Fruit fly (Drosophila melanogaster) whole organism, embryonic: ENCODE measurements around the gene Snx21.
A peak's percentile ranks its signal among the peaks of the same experiment; 100 is the strongest.

Experiments
- CG1024 ChIP-seq: fragments of 200-800 bp; sonication (Bioruptor generic); IDR thresholded peaks from 2 replicates; pipeline ENCODE4 v1.3.6; 2022; ENCODE audit warnings: missing biosample characterization, missing genetic modification characterization
- CG10543 ChIP-seq: fragments of 200-800 bp; sonication (Bioruptor generic); optimal IDR thresholded peaks from 3 replicates; lab custom pipeline; 2017; ENCODE audit warnings: missing biosample characterization, mild to moderate bottlenecking, missing genetic modification characterization, moderate library complexity
- CG11093 ChIP-seq: fragments of 200-800 bp; sonication (Bioruptor generic); IDR thresholded peaks from 3 replicates; pipeline ENCODE4 v1.3.6; 2022; ENCODE audit warnings: missing biosample characterization, missing genetic modification characterization
- CG12391 ChIP-seq: fragments of 200-800 bp; sonication (Bioruptor generic); optimal IDR thresholded peaks from 3 replicates; lab custom pipeline; 2018; ENCODE audit warnings: missing biosample characterization, mild to moderate bottlenecking, missing genetic modification characterization, moderate library complexity
- CG12744 ChIP-seq: fragments of 200-800 bp; sonication (Bioruptor generic); optimal IDR thresholded peaks from 2 replicates; lab custom pipeline; 2016; ENCODE audit warnings: missing biosample characterization, missing genetic modification characterization
- CG13424 ChIP-seq: fragments of 200-800 bp; sonication (Bioruptor generic); optimal IDR thresholded peaks from 2 replicates; lab custom pipeline; 2019; ENCODE audit warnings: missing biosample characterization, mild to moderate bottlenecking, missing genetic modification characterization, moderate library complexity
- CG13624 ChIP-seq: fragments of 200-800 bp; sonication (Bioruptor generic); optimal IDR thresholded peaks from 2 replicates; lab custom pipeline; 2016; ENCODE audit warnings: missing biosample characterization, missing genetic modification characterization
- CG15514 ChIP-seq: fragments of 200-800 bp; sonication (Bioruptor generic); optimal IDR thresholded peaks from 3 replicates; lab custom pipeline; 2017; ENCODE audit warnings: missing biosample characterization, missing genetic modification characterization, mild to moderate bottlenecking, moderate library complexity, missing genetic modification reagents
- CG17568 ChIP-seq: fragments of 200-800 bp; sonication (Bioruptor generic); optimal IDR thresholded peaks from 2 replicates; lab custom pipeline; 2018; ENCODE audit warnings: missing biosample characterization, mild to moderate bottlenecking, missing genetic modification characterization, moderate library complexity
- CG18011 ChIP-seq: fragments of 200-800 bp; sonication (Bioruptor generic); optimal IDR thresholded peaks from 2 replicates; lab custom pipeline; 2017; ENCODE audit warnings: missing biosample characterization, missing genetic modification characterization, mild to moderate bottlenecking, moderate library complexity, missing genotype
- CG2116 ChIP-seq: fragments of 200-800 bp; sonication (Bioruptor generic); optimal IDR thresholded peaks from 3 replicates; lab custom pipeline; 2018; ENCODE audit warnings: missing biosample characterization, mild to moderate bottlenecking, missing genetic modification characterization
- CG31388 ChIP-seq: fragments of 200-800 bp; sonication (Bioruptor generic); optimal IDR thresholded peaks from 2 replicates; lab custom pipeline; 2016; ENCODE audit warnings: missing biosample characterization, missing genetic modification characterization
- CG32772 ChIP-seq: fragments of 200-800 bp; sonication (Bioruptor generic); IDR thresholded peaks from 2 replicates; pipeline ENCODE4 v1.3.6; 2022; ENCODE audit warnings: missing biosample characterization, missing genetic modification characterization
- CG4730 ChIP-seq: fragments of 200-800 bp; sonication (Bioruptor generic); IDR thresholded peaks from 2 replicates; pipeline ENCODE4 v1.3.6; 2022; ENCODE audit warnings: missing biosample characterization, missing genetic modification characterization
- CG6683 ChIP-seq: fragments of 200-800 bp; sonication (Bioruptor generic); optimal IDR thresholded peaks from 2 replicates; lab custom pipeline; 2017; ENCODE audit warnings: missing biosample characterization, mild to moderate bottlenecking, missing genetic modification characterization, missing genetic modification reagents
- CG6765 ChIP-seq: fragments of 200-800 bp; sonication (Bioruptor generic); optimal IDR thresholded peaks from 3 replicates; lab custom pipeline; 2017; ENCODE audit warnings: missing biosample characterization, mild to moderate bottlenecking, missing genetic modification characterization
- CG7372 ChIP-seq: fragments of 200-800 bp; sonication (Bioruptor generic); IDR thresholded peaks from 2 replicates; pipeline ENCODE4 v1.3.6; 2022; ENCODE audit warnings: missing biosample characterization, missing genetic modification characterization
- Camta ChIP-seq: fragments of 200-800 bp; sonication (Bioruptor generic); optimal IDR thresholded peaks from 2 replicates; lab custom pipeline; 2016; ENCODE audit warnings: missing biosample characterization, missing genetic modification characterization
- Dad ChIP-seq: fragments of 200-800 bp; sonication (Bioruptor generic); optimal IDR thresholded peaks from 3 replicates; lab custom pipeline; 2016; ENCODE audit warnings: missing biosample characterization, missing genetic modification characterization
- HLH3B ChIP-seq: fragments of 200-800 bp; sonication (Bioruptor generic); IDR thresholded peaks from 2 replicates; pipeline ENCODE4 v1.3.6; 2022; ENCODE audit warnings: missing biosample characterization, missing genetic modification characterization
- HmgD ChIP-seq: fragments of 200-800 bp; sonication (Bioruptor generic); optimal IDR thresholded peaks from 3 replicates; lab custom pipeline; 2016; ENCODE audit warnings: missing biosample characterization, missing genetic modification characterization
- HmgZ ChIP-seq: fragments of 200-800 bp; sonication (Bioruptor generic); optimal IDR thresholded peaks from 2 replicates; lab custom pipeline; 2018; ENCODE audit warnings: missing biosample characterization, mild to moderate bottlenecking, missing genetic modification characterization
- Hmr ChIP-seq: fragments of 200-800 bp; sonication (Bioruptor generic); optimal IDR thresholded peaks from 3 replicates; lab custom pipeline; 2017; ENCODE audit warnings: mild to moderate bottlenecking, missing biosample characterization, missing genetic modification reagents, missing genetic modification characterization
- Max ChIP-seq: fragments of 200-800 bp; sonication (Bioruptor generic); optimal IDR thresholded peaks from 2 replicates; lab custom pipeline; 2016; ENCODE audit warnings: missing biosample characterization, mild to moderate bottlenecking, missing genetic modification characterization
- NC2β ChIP-seq: fragments of 200-800 bp; sonication (Bioruptor generic); optimal IDR thresholded peaks from 2 replicates; lab custom pipeline; 2016; ENCODE audit warnings: missing biosample characterization, missing genetic modification characterization
- PHDP ChIP-seq: fragments of 200-800 bp; sonication (Bioruptor generic); optimal IDR thresholded peaks from 3 replicates; lab custom pipeline; 2018; ENCODE audit warnings: missing biosample characterization, mild to moderate bottlenecking, missing genetic modification characterization, moderate library complexity
- Six4 ChIP-seq: fragments of 200-800 bp; sonication (Bioruptor generic); optimal IDR thresholded peaks from 2 replicates; lab custom pipeline; 2016; ENCODE audit warnings: missing biosample characterization, missing genetic modification characterization
- Spps ChIP-seq: fragments of 200-800 bp; sonication (Bioruptor generic); optimal IDR thresholded peaks from 2 replicates; lab custom pipeline; 2018; ENCODE audit warnings: missing biosample characterization, mild to moderate bottlenecking, missing genetic modification characterization
- al ChIP-seq: fragments of 200-800 bp; sonication (Bioruptor generic); IDR thresholded peaks from 2 replicates; pipeline ENCODE4 v1.3.6; 2022; ENCODE audit warnings: missing biosample characterization, missing genetic modification characterization
- az2 ChIP-seq: fragments of 200-800 bp; sonication (Bioruptor generic); optimal IDR thresholded peaks from 3 replicates; lab custom pipeline; 2016; ENCODE audit warnings: missing biosample characterization, missing genetic modification characterization
- bcd ChIP-seq: fragments of 200-800 bp; sonication (Bioruptor generic); optimal IDR thresholded peaks from 2 replicates; lab custom pipeline; 2017; ENCODE audit warnings: missing biosample characterization, mild to moderate bottlenecking, missing genetic modification characterization
- dati ChIP-seq: fragments of 200-800 bp; sonication (Bioruptor generic); IDR thresholded peaks from 2 replicates; pipeline ENCODE4 v1.3.6; 2022; ENCODE audit warnings: missing biosample characterization, missing genetic modification characterization
- fd3F ChIP-seq: fragments of 200-800 bp; sonication (Bioruptor generic); optimal IDR thresholded peaks from 2 replicates; lab custom pipeline; 2018; ENCODE audit warnings: missing biosample characterization, mild to moderate bottlenecking, missing genetic modification characterization, moderate library complexity
- insv ChIP-seq, 2 experiments: fragments of 200-800 bp; sonication (Bioruptor generic); optimal IDR thresholded peaks; 3 replicates each; lab custom pipeline; 2016 to 2018; ENCODE audit warnings: missing biosample characterization in 2 of 2, missing genetic modification characterization in 2 of 2
- jumu ChIP-seq: fragments of 200-800 bp; sonication (Bioruptor generic); optimal IDR thresholded peaks from 3 replicates; lab custom pipeline; 2016; ENCODE audit warnings: missing biosample characterization, missing genetic modification characterization
- kay ChIP-seq: fragments of 200-800 bp; sonication (Bioruptor generic); optimal IDR thresholded peaks from 2 replicates; lab custom pipeline; 2016; ENCODE audit warnings: missing biosample characterization, missing genetic modification characterization
- org-1 ChIP-seq: fragments of 200-800 bp; sonication (Bioruptor generic); optimal IDR thresholded peaks from 2 replicates; lab custom pipeline; 2017; ENCODE audit warnings: missing biosample characterization, missing genetic modification characterization
- psq ChIP-seq: fragments of 200-800 bp; sonication (Bioruptor generic); optimal IDR thresholded peaks from 2 replicates; lab custom pipeline; 2017; ENCODE audit warnings: missing biosample characterization, missing genetic modification characterization
- salm ChIP-seq: fragments of 200-800 bp; sonication (Bioruptor generic); optimal IDR thresholded peaks from 2 replicates; lab custom pipeline; 2018; ENCODE audit warnings: missing biosample characterization, mild to moderate bottlenecking, missing genetic modification characterization
- tap ChIP-seq: fragments of 200-800 bp; optimal IDR thresholded peaks from 3 replicates; lab custom pipeline; 2019; ENCODE audit warnings: missing biosample characterization, mild to moderate bottlenecking, missing genetic modification characterization, moderate library complexity
- tgo ChIP-seq: fragments of 200-800 bp; sonication (Bioruptor generic); IDR thresholded peaks from 3 replicates; pipeline ENCODE4 v1.3.6; 2022; ENCODE audit warnings: missing biosample characterization, missing genetic modification characterization
- usp ChIP-seq: fragments of >200 bp; optimal IDR thresholded peaks from 2 replicates; lab custom pipeline; 2017; ENCODE audit warnings: missing biosample characterization, missing genetic modification characterization
- z ChIP-seq: fragments of 200-800 bp; sonication (Bioruptor generic); IDR thresholded peaks from 3 replicates; pipeline ENCODE4 v1.3.6; 2022; ENCODE audit warnings: missing biosample characterization, missing genetic modification characterization

The Snx21 gene

DNA sequence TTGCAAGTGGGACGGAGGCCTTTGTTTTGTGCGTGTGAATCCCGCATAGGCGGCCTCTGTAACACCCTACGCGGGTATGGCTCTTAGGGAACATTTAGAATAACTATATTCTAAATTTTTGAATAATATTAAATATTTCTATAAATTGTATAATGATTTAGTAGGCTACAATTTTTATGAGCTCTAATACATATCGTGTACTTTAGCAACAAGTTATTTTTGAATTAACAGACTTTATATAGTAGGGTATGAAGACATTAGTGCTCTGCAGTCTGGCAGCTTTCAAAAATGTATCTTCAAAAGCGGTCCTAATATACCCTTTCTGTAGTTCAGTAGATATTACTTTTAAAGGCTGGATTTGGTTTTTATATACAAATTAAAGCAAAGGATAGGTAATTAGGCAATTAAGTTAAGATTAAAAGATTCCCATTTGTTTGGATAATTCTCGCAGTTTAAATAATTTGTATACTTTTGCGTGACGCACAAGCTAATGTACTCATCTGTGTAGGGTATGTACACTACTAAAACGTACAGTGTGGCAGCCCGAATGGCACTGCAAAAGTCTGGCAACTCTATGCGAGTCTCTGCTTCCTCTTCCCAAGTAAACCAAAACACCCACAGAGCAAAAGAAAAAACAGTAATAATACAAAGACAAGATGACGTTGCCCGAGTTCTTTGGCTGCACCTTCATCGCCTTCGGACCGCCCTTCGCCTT is at the start of gene Snx21, which contains the start of gene aph-1 (continued):
- TF ChIP-seq CG4730 (peak; percentile 79), Camta (peak; percentile 81), CG12744 (GFP tag; lab: Kevin White, UChicago) (peak; percentile 26), CG6765 (peak; percentile 72), jumu (peak; percentile 87), tap (tag; lab: Kevin White, UChicago) (peak; percentile 85), CG11093 (peak; percentile 82), Dad (GFP tag; lab: Kevin White, UChicago) (peak; percentile 86), CG13424 (tag; lab: Kevin White, UChicago) (peak; percentile 94), CG13624 (GFP tag; lab: Kevin White, UChicago) (peak; percentile 89), insv (GFP tag; optimal IDR thresholded peaks at IDR 0.05; lab: Kevin White, UChicago) (peak in 1 of 2 experiments; percentile 68), NC2β (GFP tag; lab: Kevin White, UChicago) (peak; percentile 77), Hmr (GFP tag; lab: Kevin White, UChicago) (peak; percentile 95), org-1 (peak; percentile 86), Max (GFP tag; lab: Kevin White, UChicago) (peak; percentile 91), tgo (GFP tag; lab: Robert Waterston, UW) (peak; percentile 90), psq (GFP tag; lab: Kevin White, UChicago) (peak; percentile 77), z (peak; percentile 56; the same call in 1 of the 3 replicates), fd3F (GFP tag; lab: Kevin White, UChicago) (peak; percentile 88), CG6683 (peak; percentile 84), CG32772 (peak; percentile 87; the same call in 1 of the 2 replicates), PHDP (tag; lab: Kevin White, UChicago) (peak; percentile 94), CG31388 (GFP tag; lab: Kevin White, UChicago) (peak; percentile 36), HLH3B (peak; percentile 81), HmgZ (tag; lab: Kevin White, UChicago) (peak; percentile 85), dati (GFP tag; lab: Robert Waterston, UW) (no peak; the same call in 1 of the 2 replicates), HmgD (peak; percentile 81), CG17568 (no peak), CG15514 (GFP tag; lab: Kevin White, UChicago) (peak; percentile 84), az2 (GFP tag; lab: Kevin White, UChicago) (peak; percentile 93), CG18011 (GFP tag; lab: Kevin White, UChicago) (peak; percentile 70), bcd (GFP tag; lab: Kevin White, UChicago) (peak; percentile 91), usp (no peak), CG10543 (GFP tag; lab: Kevin White, UChicago) (peak; percentile 95), CG12391 (tag; lab: Kevin White, UChicago) (peak; percentile 94), salm (tag; lab: Kevin White, UChicago) (peak; percentile 80), Spps (tag; lab: Kevin White, UChicago) (peak; percentile 75), CG1024 (GFP tag; lab: Robert Waterston, UW) (peak; percentile 47; the same call in 1 of the 2 replicates), CG2116 (peak; percentile 70), al (GFP tag; lab: Robert Waterston, UW) (peak; percentile 81), Six4 (GFP tag; lab: Kevin White, UChicago) (peak; percentile 85), kay (GFP tag; lab: Kevin White, UChicago) (peak; percentile 92), CG7372 (GFP tag; lab: Robert Waterston, UW) (peak; percentile 85)
